Worm (Caenorhabditis elegans) whole organism, young adult: Measurements from ENCODE around the gene fbxc-7.
A peak's percentile ranks its signal among the peaks of the same experiment; 100 is the strongest.

Experiments used
- F23B12.7 ChIP-seq: sonication (generic microtip); optimal IDR thresholded peaks from 2 replicates; lab custom pipeline; 2017; ENCODE audit warnings: missing genetic modification characterization, mild to moderate bottlenecking, missing compliant biosample characterization, antibody characterized with exemption, moderate library complexity; ENCODE audit not compliant: insufficient read depth
- F37B4.10 ChIP-seq: fragments of 200-800 bp; sonication (Bioruptor generic); IDR thresholded peaks from 2 replicates; pipeline ENCODE4 v1.3.6; 2022; ENCODE audit warnings: missing genetic modification characterization, missing compliant biosample characterization
- F39B2.1 ChIP-seq: fragments of 200-800 bp; sonication (Bioruptor generic); IDR thresholded peaks from 2 replicates; pipeline ENCODE4 v1.3.6; 2022; ENCODE audit warnings: missing genetic modification reagents, missing genetic modification characterization, missing compliant biosample characterization
- F52B5.7 ChIP-seq: sonication (generic microtip); optimal IDR thresholded peaks from 2 replicates; lab custom pipeline; 2016; ENCODE audit warnings: mild to moderate bottlenecking, missing genetic modification characterization, missing compliant biosample characterization
- F57A8.1 ChIP-seq: fragments of 200-800 bp; sonication (Bioruptor generic); optimal IDR thresholded peaks from 2 replicates; lab custom pipeline; 2018; ENCODE audit warnings: mild to moderate bottlenecking, missing genetic modification characterization, moderate library complexity, missing compliant biosample characterization
- K11D2.4 ChIP-seq: fragments of 200-800 bp; sonication (Bioruptor generic); IDR thresholded peaks from 2 replicates; pipeline ENCODE4 v1.3.6; 2022; ENCODE audit warnings: missing genetic modification reagents, missing genetic modification characterization, missing compliant biosample characterization
- T07F8.4 ChIP-seq: sonication (generic microtip); optimal IDR thresholded peaks from 2 replicates; lab custom pipeline; 2016; ENCODE audit warnings: mild to moderate bottlenecking, missing genetic modification characterization, moderate library complexity, missing compliant biosample characterization
- Y67H2A.10 ChIP-seq: fragments of 200-800 bp; sonication (Bioruptor generic); conservative IDR thresholded peaks from 2 replicates; pipeline ENCODE4 v1.3.6; 2022; ENCODE audit warnings: missing genetic modification reagents, missing genetic modification characterization, missing compliant biosample characterization
- ZK185.1 ChIP-seq: sonication (generic microtip); optimal IDR thresholded peaks from 2 replicates; lab custom pipeline; 2016; ENCODE audit warnings: mild to moderate bottlenecking, missing genetic modification characterization, missing compliant biosample characterization; ENCODE audit not compliant: poor library complexity, severe bottlenecking
- atf-7 ChIP-seq: sonication (generic microtip); optimal IDR thresholded peaks from 2 replicates; lab custom pipeline; 2017; ENCODE audit warnings: mild to moderate bottlenecking, missing genetic modification characterization, missing compliant biosample characterization
- attf-5 ChIP-seq: fragments of 200-800 bp; sonication (Bioruptor generic); optimal IDR thresholded peaks from 2 replicates; lab custom pipeline; 2018; ENCODE audit warnings: mild to moderate bottlenecking, missing genetic modification characterization, missing compliant biosample characterization
- attf-6 ChIP-seq: fragments of 200-800 bp; sonication (Bioruptor generic); IDR thresholded peaks from 2 replicates; pipeline ENCODE4 v1.3.6; 2022; ENCODE audit warnings: missing genetic modification reagents, missing genetic modification characterization, missing compliant biosample characterization
- bed-1 ChIP-seq: fragments of 200-800 bp; sonication (Bioruptor generic); IDR thresholded peaks from 2 replicates; pipeline ENCODE4 v1.3.6; 2022; ENCODE audit warnings: missing genetic modification reagents, missing genetic modification characterization, missing compliant biosample characterization
- ceh-100 ChIP-seq: fragments of 200-800 bp; sonication (Bioruptor generic); IDR thresholded peaks from 2 replicates; pipeline ENCODE4 v1.3.6; 2022; ENCODE audit warnings: missing genetic modification reagents, missing genetic modification characterization, missing compliant biosample characterization
- ceh-79 ChIP-seq: sonication (generic microtip); optimal IDR thresholded peaks from 2 replicates; lab custom pipeline; 2017; ENCODE audit warnings: mild to moderate bottlenecking, missing genetic modification characterization, missing compliant biosample characterization
- dpl-1 ChIP-seq: fragments of 150-350 bp; optimal IDR thresholded peaks from 2 replicates; lab custom pipeline; 2014; ENCODE audit warnings: missing biosample characterization, missing genetic modification reagents, missing genetic modification characterization
- efl-1 ChIP-seq: fragments of 150-350 bp; optimal IDR thresholded peaks from 2 replicates; lab custom pipeline; 2014; ENCODE audit warnings: missing biosample characterization, missing genetic modification reagents, missing genetic modification characterization
- him-1 ChIP-seq: sonication (generic microtip); optimal IDR thresholded peaks from 2 replicates; lab custom pipeline; 2016; ENCODE audit warnings: missing genotype, missing genetic modification reagents, missing genetic modification characterization, missing compliant biosample characterization
- hlh-12 ChIP-seq: sonication (generic microtip); optimal IDR thresholded peaks from 2 replicates; lab custom pipeline; 2016; ENCODE audit warnings: missing genetic modification characterization, missing compliant biosample characterization
- hsf-1 ChIP-seq: fragments of 200-800 bp; sonication (Bioruptor generic); IDR thresholded peaks from 2 replicates; pipeline ENCODE4 v1.3.6; 2022; ENCODE audit warnings: missing genetic modification reagents, missing genetic modification characterization, missing compliant biosample characterization
- lsl-1 ChIP-seq: fragments of 200-800 bp; sonication (Bioruptor generic); optimal IDR thresholded peaks from 2 replicates; lab custom pipeline; 2018; ENCODE audit warnings: mild to moderate bottlenecking, missing genetic modification characterization, moderate library complexity, missing compliant biosample characterization
- madf-10 ChIP-seq: sonication (generic microtip); optimal IDR thresholded peaks from 2 replicates; lab custom pipeline; 2016; ENCODE audit warnings: mild to moderate bottlenecking, missing genetic modification characterization, missing compliant biosample characterization
- madf-6 ChIP-seq: fragments of 200-800 bp; sonication (Bioruptor generic); IDR thresholded peaks from 2 replicates; pipeline ENCODE4 v1.3.6; 2022; ENCODE audit warnings: missing genetic modification reagents, missing genetic modification characterization, missing compliant biosample characterization
- mel-28 ChIP-seq: sonication (generic microtip); optimal IDR thresholded peaks from 2 replicates; lab custom pipeline; 2016; ENCODE audit warnings: borderline replicate concordance, mild to moderate bottlenecking, missing genetic modification characterization, missing compliant biosample characterization
- nhr-179 ChIP-seq: sonication (generic microtip); optimal IDR thresholded peaks from 2 replicates; lab custom pipeline; 2016; ENCODE audit warnings: mild to moderate bottlenecking, missing genetic modification characterization, missing compliant biosample characterization
- nhr-27 ChIP-seq: fragments of 200-800 bp; sonication (Bioruptor generic); optimal IDR thresholded peaks from 2 replicates; lab custom pipeline; 2018; ENCODE audit warnings: mild to moderate bottlenecking, missing genetic modification characterization, moderate library complexity, missing compliant biosample characterization
- nhr-80 ChIP-seq: sonication (generic microtip); optimal IDR thresholded peaks from 2 replicates; lab custom pipeline; 2016; ENCODE audit warnings: missing genetic modification characterization, missing compliant biosample characterization
- nhr-90 ChIP-seq: sonication (generic microtip); optimal IDR thresholded peaks from 2 replicates; lab custom pipeline; 2016; ENCODE audit warnings: missing genotype, mild to moderate bottlenecking, missing genetic modification characterization, missing compliant biosample characterization
- rcor-1 ChIP-seq: fragments of 200-800 bp; sonication (Bioruptor generic); IDR thresholded peaks from 2 replicates; pipeline ENCODE4 v1.3.6; 2022; ENCODE audit warnings: missing genetic modification reagents, missing genetic modification characterization, missing compliant biosample characterization
- rpc-1 ChIP-seq, 2 experiments: fragments of 150-350 bp in 1 of 2; sonication (generic microtip) in 1 of 2; optimal IDR thresholded peaks; 2 replicates each; lab custom pipeline; 2014 to 2018; ENCODE audit warnings: missing biosample characterization in 1 of 2, missing genetic modification characterization in 1 of 2, missing genetic modification reagents in 1 of 2, missing genotype in 1 of 2
- snpc-1.1 ChIP-seq: sonication (generic microtip); optimal IDR thresholded peaks from 2 replicates; lab custom pipeline; 2017; ENCODE audit warnings: missing genetic modification characterization, mild to moderate bottlenecking, missing compliant biosample characterization, antibody characterized with exemption, moderate library complexity, missing genotype, missing genetic modification reagents; ENCODE audit not compliant: insufficient read depth
- snpc-1.3 ChIP-seq: sonication (generic microtip); optimal IDR thresholded peaks from 2 replicates; lab custom pipeline; 2017; ENCODE audit warnings: missing genetic modification characterization, mild to moderate bottlenecking, missing compliant biosample characterization, antibody characterized with exemption, moderate library complexity, missing genotype, missing genetic modification reagents; ENCODE audit not compliant: insufficient read depth
- zfh-2 ChIP-seq: fragments of 200-800 bp; sonication (Bioruptor generic); conservative IDR thresholded peaks from 2 replicates; pipeline ENCODE4 v1.3.6; 2022; ENCODE audit warnings: missing genetic modification reagents, missing genetic modification characterization, missing compliant biosample characterization
- zim-3 ChIP-seq: sonication (generic microtip); optimal IDR thresholded peaks from 2 replicates; lab custom pipeline; 2017; ENCODE audit warnings: mild to moderate bottlenecking, missing genetic modification characterization, moderate library complexity, missing compliant biosample characterization
- ztf-25 ChIP-seq: fragments of 200-800 bp; sonication (Bioruptor generic); IDR thresholded peaks from 2 replicates; pipeline ENCODE4 v1.3.6; 2022; ENCODE audit warnings: missing genetic modification reagents, missing genetic modification characterization, missing compliant biosample characterization

The fbxc-7 gene

DNA sequence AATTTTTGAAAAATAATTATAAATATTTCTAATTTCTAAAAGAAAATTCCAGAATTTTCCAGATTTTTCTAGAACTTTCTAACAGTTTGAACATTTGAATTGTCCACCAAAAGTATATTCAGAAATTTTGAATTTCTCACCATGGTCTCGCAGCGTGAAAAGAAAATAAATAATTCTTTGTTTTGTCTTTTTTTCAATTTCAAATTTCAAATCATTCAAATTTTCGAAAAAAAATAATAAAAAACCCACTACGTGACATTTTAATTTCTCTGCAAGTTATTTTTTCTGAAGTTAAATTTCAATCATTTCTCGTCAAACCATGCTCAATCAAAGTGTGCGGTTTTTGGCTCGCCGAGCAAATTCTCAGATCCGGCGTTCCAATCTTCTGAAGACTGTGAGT, 22.0 kb upstream of the fbxc-7 start, which contains the start of gene acs-15 (continued):
- TF ChIP-seq hlh-12 = no peak
- TF ChIP-seq, all 124 proteins: peak for 0

DNA sequence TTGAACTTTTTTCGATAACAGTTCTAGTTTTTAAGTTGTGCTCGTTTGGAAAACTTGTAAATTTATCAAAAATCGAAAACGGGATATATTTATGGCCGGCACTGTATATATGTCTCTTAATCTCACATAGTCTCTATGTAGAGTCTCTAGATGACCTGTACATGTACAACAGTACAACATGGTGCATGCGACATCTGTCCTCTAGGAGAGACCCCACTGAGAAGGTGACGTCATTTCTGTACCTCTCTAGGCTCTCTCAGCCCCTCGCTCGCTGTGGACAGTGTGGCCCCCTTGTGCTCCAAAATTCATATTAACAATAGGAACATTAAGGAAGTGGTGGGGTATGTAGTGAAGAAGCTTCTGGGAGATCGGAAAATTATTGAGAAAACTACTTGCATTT, 17.5 kb upstream of the fbxc-7 start:
- TF ChIP-seq nhr-90 = no peak
- no peak for TF ChIP-seq zim-3
- no peak for TF ChIP-seq dpl-1 (GFP tag; lab: Kevin White, UChicago)
- TF ChIP-seq mel-28 (tag; lab: Kevin White, UChicago) = no peak
- TF ChIP-seq snpc-1.1 (tag; lab: Kevin White, UChicago) = no peak
- no peak for TF ChIP-seq F39B2.1
- no peak for TF ChIP-seq atf-7 (tag; lab: Kevin White, UChicago)
- no peak for TF ChIP-seq F52B5.7
- TF ChIP-seq bed-1 = no peak
- no peak for TF ChIP-seq efl-1 (GFP tag; lab: Kevin White, UChicago)
- no peak for TF ChIP-seq ZK185.1
- no peak for TF ChIP-seq F57A8.1 (GFP tag; lab: Kevin White, UChicago)

DNA sequence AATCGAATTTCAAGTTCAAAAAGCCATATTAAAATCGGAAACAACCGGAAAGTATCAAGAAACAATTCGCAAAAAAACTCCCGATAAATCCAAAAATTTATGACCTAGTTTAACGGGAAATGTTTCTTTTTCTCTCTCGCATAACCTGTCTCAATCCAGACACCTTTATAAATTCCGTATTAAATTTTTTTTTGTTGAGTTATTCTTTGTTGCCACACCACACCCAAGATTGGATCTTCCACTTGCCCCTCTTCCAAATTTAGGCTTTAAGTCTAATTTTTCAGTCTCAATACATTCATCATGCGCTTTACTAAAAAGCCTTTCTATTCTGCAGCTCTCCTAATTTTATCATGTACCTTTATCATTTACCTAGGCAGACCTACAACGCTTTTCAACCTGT, 16.2 kb upstream of the fbxc-7 start, which contains the start of gene R07C3.3:
Gene R07C3.3 (plus strand): TSS at position 301 of the 400 bp plus-strand sequence.
- TF ChIP-seq F52B5.7 = no peak
- TF ChIP-seq nhr-27 (tag; lab: Kevin White, UChicago) = no peak
- TF ChIP-seq F57A8.1 (GFP tag; lab: Kevin White, UChicago) = no peak
- no peak for TF ChIP-seq rpc-1 (optimal IDR thresholded peaks at IDR 0.05; lab: Kevin White, UChicago)
- no peak for TF ChIP-seq rpc-1 (tag; optimal IDR thresholded peaks at IDR 0.05; lab: Kevin White, UChicago)
- no peak for TF ChIP-seq nhr-179
- no peak for TF ChIP-seq him-1 (tag; lab: Kevin White, UChicago)
- TF ChIP-seq atf-7 (tag; lab: Kevin White, UChicago) = no peak
- TF ChIP-seq efl-1 (GFP tag; lab: Kevin White, UChicago) = no peak
- TF ChIP-seq K11D2.4 = no peak

DNA sequence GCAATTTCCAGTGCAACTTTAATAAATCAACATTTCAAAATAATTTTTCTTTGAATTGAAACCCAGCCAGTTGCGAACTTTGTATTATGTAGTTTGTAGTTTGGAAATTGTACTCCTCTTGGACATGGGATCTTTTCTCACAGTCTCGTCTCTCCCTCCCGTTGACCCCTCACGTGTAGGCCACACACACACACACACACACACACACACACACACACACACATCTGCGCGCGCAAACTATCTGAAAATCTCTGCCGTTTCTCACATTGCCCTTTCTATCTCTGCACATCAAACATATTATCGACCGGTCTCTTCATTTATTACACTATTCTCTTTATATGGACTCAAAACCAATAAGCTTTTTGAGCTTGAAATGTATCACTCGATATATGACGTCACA, 13.9 kb upstream of the fbxc-7 start, which contains the start of gene fbxc-36:
Gene fbxc-36 (plus strand): TSS at position 205 of the 400 bp plus-strand sequence.
- no peak for TF ChIP-seq ztf-25
- TF ChIP-seq rcor-1 (GFP tag; lab: Robert Waterston, UW) = no peak
- no peak for TF ChIP-seq lsl-1
- no peak for TF ChIP-seq F39B2.1
- TF ChIP-seq madf-10 (tag; lab: Kevin White, UChicago) = no peak
- no peak for TF ChIP-seq Y67H2A.10 (GFP tag; lab: Robert Waterston, UW)
- no peak for TF ChIP-seq hsf-1 (GFP tag; lab: Robert Waterston, UW)
- TF ChIP-seq zfh-2 (GFP tag; lab: Robert Waterston, UW) = no peak
- no peak for TF ChIP-seq F23B12.7 (tag; lab: Kevin White, UChicago)
- no peak for TF ChIP-seq attf-5
- TF ChIP-seq ceh-100 (GFP tag; lab: Robert Waterston, UW) = no peak
- TF ChIP-seq madf-6 (GFP tag; lab: Robert Waterston, UW) = no peak
- TF ChIP-seq attf-6 (GFP tag; lab: Robert Waterston, UW) = no peak

DNA sequence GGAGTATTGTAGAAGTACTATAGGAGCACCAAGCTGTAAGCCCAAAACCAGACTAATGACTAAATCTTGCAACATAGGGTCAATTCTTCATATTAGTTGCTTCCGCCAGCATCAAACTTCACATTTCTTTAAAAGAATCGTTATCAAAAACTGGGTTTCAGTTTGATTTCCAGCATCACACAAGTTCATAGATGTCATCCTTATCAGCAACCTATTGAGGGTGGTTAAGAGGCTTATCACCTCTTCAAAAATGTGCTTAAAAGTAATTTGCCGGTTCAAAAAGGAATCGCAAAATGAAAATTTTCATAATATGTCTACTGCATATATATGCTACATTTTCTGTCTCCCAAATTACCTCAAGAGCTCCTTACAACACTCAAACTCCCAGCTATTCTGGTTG, 11.0 kb upstream of the fbxc-7 start, which contains the start of gene clec-43:
Gene clec-43 (plus strand): TSS at position 294 of the 400 bp plus-strand sequence.
- TF ChIP-seq nhr-80 (tag; lab: Kevin White, UChicago) = peak; percentile 70
- TF ChIP-seq zim-3 = no peak
- TF ChIP-seq snpc-1.3 = no peak
- TF ChIP-seq T07F8.4 (tag; lab: Kevin White, UChicago) = no peak
- no peak for TF ChIP-seq ZK185.1
- no peak for TF ChIP-seq ceh-79 (tag; lab: Kevin White, UChicago)
- TF ChIP-seq F37B4.10 (GFP tag; lab: Robert Waterston, UW) = 0 out of 2 replicates have a peak, but pooled peaks have one; percentile 23
